Worm (Caenorhabditis elegans) whole organism, L2 larva: Measurements from ENCODE around the gene glb-28.

Experiments used
- C34F6.9 ChIP-seq: fragments of 150-350 bp; optimal IDR thresholded peaks from 2 replicates; lab custom pipeline; 2014; ENCODE audit warnings: missing biosample characterization, missing genetic modification characterization
- F13H6.1 ChIP-seq: sonication (generic microtip); optimal IDR thresholded peaks from 2 replicates; lab custom pipeline; 2016; ENCODE audit warnings: missing genetic modification characterization, missing compliant biosample characterization
- Y55F3AM.14 ChIP-seq: fragments of 200-800 bp; sonication (Bioruptor generic); optimal IDR thresholded peaks from 2 replicates; lab custom pipeline; 2018; ENCODE audit warnings: mild to moderate bottlenecking, missing genetic modification characterization, missing compliant biosample characterization
- aly-2 ChIP-seq: fragments of 150-350 bp; optimal IDR thresholded peaks from 2 replicates; lab custom pipeline; 2014; ENCODE audit warnings: missing biosample characterization, missing genetic modification characterization
- ama-1 ChIP-seq: fragments of 150-350 bp; optimal IDR thresholded peaks from 2 replicates; lab custom pipeline; 2018; ENCODE audit warnings: inconsistent platforms
- blmp-1 ChIP-seq: sonication (generic microtip); optimal IDR thresholded peaks from 2 replicates; lab custom pipeline; 2017; ENCODE audit warnings: missing genetic modification characterization, mild to moderate bottlenecking, missing compliant biosample characterization, antibody characterized with exemption, moderate library complexity; ENCODE audit not compliant: insufficient read depth
- ceh-16 ChIP-seq: fragments of 150-350 bp; optimal IDR thresholded peaks from 2 replicates; lab custom pipeline; 2014; ENCODE audit warnings: missing biosample characterization, missing genetic modification characterization
- ceh-82 ChIP-seq: fragments of 150-350 bp; optimal IDR thresholded peaks from 2 replicates; lab custom pipeline; 2014; ENCODE audit warnings: missing biosample characterization, missing genetic modification characterization
- crh-2 ChIP-seq: sonication (generic microtip); optimal IDR thresholded peaks from 2 replicates; lab custom pipeline; 2017; ENCODE audit warnings: missing biosample characterization, missing genetic modification characterization
- dmd-4 ChIP-seq: sonication (generic microtip); optimal IDR thresholded peaks from 2 replicates; lab custom pipeline; 2017; ENCODE audit warnings: missing biosample characterization, missing genetic modification characterization
- egl-27 ChIP-seq: sonication (generic microtip); optimal IDR thresholded peaks from 3 replicates; lab custom pipeline; 2017; ENCODE audit warnings: missing biosample characterization, missing genetic modification reagents, missing genetic modification characterization
- elt-1 ChIP-seq: fragments of 150-350 bp; optimal IDR thresholded peaks from 2 replicates; lab custom pipeline; 2014; ENCODE audit warnings: missing biosample characterization, missing genetic modification characterization
- elt-3 ChIP-seq: sonication (generic microtip); optimal IDR thresholded peaks from 2 replicates; lab custom pipeline; 2017; ENCODE audit warnings: missing biosample characterization, missing genetic modification characterization
- fos-1 ChIP-seq: fragments of 150-350 bp; optimal IDR thresholded peaks from 2 replicates; lab custom pipeline; 2014; ENCODE audit warnings: missing biosample characterization, missing genetic modification characterization
- gmeb-1 ChIP-seq: fragments of 150-350 bp; optimal IDR thresholded peaks from 2 replicates; lab custom pipeline; 2014; ENCODE audit warnings: missing biosample characterization, missing genetic modification characterization
- lin-13 ChIP-seq: fragments of 150-350 bp; optimal IDR thresholded peaks from 2 replicates; lab custom pipeline; 2014; ENCODE audit warnings: missing biosample characterization, missing genetic modification reagents, missing genetic modification characterization
- lin-39 ChIP-seq: fragments of 150-350 bp; optimal IDR thresholded peaks from 2 replicates; lab custom pipeline; 2014; ENCODE audit warnings: missing biosample characterization, missing genetic modification reagents, missing genetic modification characterization
- lsy-2 ChIP-seq, 2 experiments: fragments of 150-350 bp in 1 of 2; sonication (generic microtip) in 1 of 2; optimal IDR thresholded peaks; 2 replicates each; lab custom pipeline; 2014 to 2017; ENCODE audit warnings: missing biosample characterization in 2 of 2, missing genetic modification characterization in 2 of 2
- mab-5 ChIP-seq: fragments of 150-350 bp; optimal IDR thresholded peaks from 2 replicates; lab custom pipeline; 2014; ENCODE audit warnings: missing biosample characterization, missing genetic modification characterization
- mbf-1 ChIP-seq: sonication (generic microtip); optimal IDR thresholded peaks from 2 replicates; lab custom pipeline; 2017; ENCODE audit warnings: missing biosample characterization, missing genetic modification characterization
- mdl-1 ChIP-seq, 2 experiments: fragments of 150-350 bp in 1 of 2; sonication (generic microtip) in 1 of 2; optimal IDR thresholded peaks; 2 replicates each; lab custom pipeline; 2017; ENCODE audit warnings: missing biosample characterization in 2 of 2, missing genetic modification characterization in 2 of 2
- nhr-10 ChIP-seq: sonication (generic microtip); optimal IDR thresholded peaks from 2 replicates; lab custom pipeline; 2017; ENCODE audit warnings: missing biosample characterization, missing genetic modification characterization
- nhr-11 ChIP-seq: fragments of 150-350 bp; optimal IDR thresholded peaks from 2 replicates; lab custom pipeline; 2014; ENCODE audit warnings: missing biosample characterization, missing genetic modification characterization
- nhr-12 ChIP-seq: fragments of 150-350 bp; optimal IDR thresholded peaks from 2 replicates; lab custom pipeline; 2014; ENCODE audit warnings: missing biosample characterization, missing genetic modification characterization
- nhr-129 ChIP-seq: fragments of 150-350 bp; optimal IDR thresholded peaks from 2 replicates; lab custom pipeline; 2014; ENCODE audit warnings: missing biosample characterization, missing genetic modification characterization
- nhr-21 ChIP-seq: fragments of 150-350 bp; optimal IDR thresholded peaks from 2 replicates; lab custom pipeline; 2014; ENCODE audit warnings: missing biosample characterization, missing genetic modification characterization
- nhr-23 ChIP-seq: fragments of 150-350 bp; optimal IDR thresholded peaks from 2 replicates; lab custom pipeline; 2014; ENCODE audit warnings: missing biosample characterization, missing genetic modification reagents, missing genetic modification characterization
- nhr-237 ChIP-seq: fragments of 150-350 bp; optimal IDR thresholded peaks from 2 replicates; lab custom pipeline; 2014; ENCODE audit warnings: missing biosample characterization, missing genetic modification characterization
- nhr-25 ChIP-seq: fragments of 150-350 bp; sonication (generic microtip); optimal IDR thresholded peaks from 3 replicates; lab custom pipeline; 2014; ENCODE audit warnings: missing biosample characterization, missing genetic modification characterization
- nhr-6 ChIP-seq: fragments of 150-350 bp; optimal IDR thresholded peaks from 2 replicates; lab custom pipeline; 2014; ENCODE audit warnings: missing biosample characterization, missing genetic modification characterization
- nhr-77 ChIP-seq: fragments of 150-350 bp; optimal IDR thresholded peaks from 2 replicates; lab custom pipeline; 2014; ENCODE audit warnings: missing biosample characterization, missing genetic modification characterization
- peb-1 ChIP-seq: fragments of 150-350 bp; optimal IDR thresholded peaks from 2 replicates; lab custom pipeline; 2014; ENCODE audit warnings: missing biosample characterization, missing genetic modification characterization
- sem-4 ChIP-seq: fragments of 150-350 bp; optimal IDR thresholded peaks from 2 replicates; lab custom pipeline; 2014; ENCODE audit warnings: missing biosample characterization, missing genetic modification reagents, missing genetic modification characterization
- skn-1 ChIP-seq: sonication (generic microtip); optimal IDR thresholded peaks from 2 replicates; lab custom pipeline; 2017; ENCODE audit warnings: missing biosample characterization, missing genetic modification characterization
- sma-3 ChIP-seq: sonication (generic microtip); optimal IDR thresholded peaks from 2 replicates; lab custom pipeline; 2016; ENCODE audit warnings: missing genetic modification reagents, missing genetic modification characterization, missing compliant biosample characterization
- sma-9 ChIP-seq, 2 experiments: fragments of 150-350 bp in 1 of 2; sonication (generic microtip) in 1 of 2; optimal IDR thresholded peaks; 2 replicates each; lab custom pipeline; 2014 to 2016; ENCODE audit warnings: missing genetic modification characterization in 2 of 2, mild to moderate bottlenecking in 1 of 2, missing biosample characterization in 1 of 2, missing compliant biosample characterization in 1 of 2, missing genetic modification reagents in 1 of 2, moderate library complexity in 1 of 2
- snpc-4 ChIP-seq: fragments of 150-350 bp; optimal IDR thresholded peaks from 2 replicates; lab custom pipeline; 2014; ENCODE audit warnings: missing biosample characterization, missing genetic modification characterization
- unc-55 ChIP-seq: fragments of 150-350 bp; sonication (generic microtip); optimal IDR thresholded peaks from 3 replicates; lab custom pipeline; 2014; ENCODE audit warnings: missing biosample characterization, missing genetic modification reagents, missing genetic modification characterization
- unc-62 ChIP-seq: fragments of 150-350 bp; optimal IDR thresholded peaks from 2 replicates; lab custom pipeline; 2014; ENCODE audit warnings: missing biosample characterization, missing genetic modification reagents, missing genetic modification characterization
- zag-1 ChIP-seq: fragments of 150-350 bp; optimal IDR thresholded peaks from 2 replicates; lab custom pipeline; 2014; ENCODE audit warnings: missing biosample characterization, missing genetic modification characterization
- ztf-1 ChIP-seq: fragments of 200-800 bp; sonication (Bioruptor generic); conservative IDR thresholded peaks from 2 replicates; pipeline ENCODE4 v1.3.6; 2022; ENCODE audit warnings: missing genetic modification characterization, missing compliant biosample characterization
- ztf-4 ChIP-seq: fragments of 150-350 bp; optimal IDR thresholded peaks from 2 replicates; lab custom pipeline; 2014; ENCODE audit warnings: missing biosample characterization, missing genetic modification characterization

glb-28 gene

ce11 chrX:15353874-15354480, 36.9 kb upstream of the glb-28 start (continued):
- TF ChIP-seq elt-3 (no peak), snpc-4 (tag; lab: Kevin White, UChicago) (peak; percentile 50), sem-4 (peak; percentile 78), ceh-16 (peak; percentile 13), nhr-12 (tag; lab: Kevin White, UChicago) (no peak), nhr-21 (tag; lab: Kevin White, UChicago) (peak; percentile 88), gmeb-1 (peak; percentile 15), nhr-129 (peak; percentile 88), egl-27 (tag; lab: Kevin White, UChicago) (peak; percentile 97), sma-9 (GFP tag; optimal IDR thresholded peaks at IDR 0.05; lab: Kevin White, UChicago) (peak; percentile 96), sma-9 (tag; optimal IDR thresholded peaks at IDR 0.05; lab: Kevin White, UChicago) (peak; percentile 13), nhr-11 (tag; lab: Kevin White, UChicago) (no peak), ztf-4 (tag; lab: Kevin White, UChicago) (peak; percentile 74), ztf-1 (GFP tag; lab: Robert Waterston, UW) (no peak), nhr-25 (tag; lab: Kevin White, UChicago) (peak; percentile 80)

- TF ChIP-seq unc-55 (GFP tag; lab: Kevin White, UChicago): no peak
- no peak for TF ChIP-seq ceh-16
- no peak for TF ChIP-seq peb-1 (tag; lab: Kevin White, UChicago)
Observed at ce11 chrX:15352871-15353270, 35.8 kb upstream of the glb-28 start.

- peak; percentile 30 for TF ChIP-seq F13H6.1 (tag; lab: Kevin White, UChicago)
- TF ChIP-seq aly-2 (tag; lab: Kevin White, UChicago): no peak
- TF ChIP-seq nhr-10 (tag; lab: Kevin White, UChicago): no peak
- TF ChIP-seq elt-1: no peak
- peak; percentile 5 for TF ChIP-seq C34F6.9
- TF ChIP-seq lin-13 (GFP tag; lab: Kevin White, UChicago): no peak
- no peak for TF ChIP-seq Y55F3AM.14
- TF ChIP-seq mab-5 (tag; lab: Kevin White, UChicago): no peak
- TF ChIP-seq sma-9 (GFP tag; optimal IDR thresholded peaks at IDR 0.05; lab: Kevin White, UChicago): peak; percentile 2
- TF ChIP-seq sma-9 (tag; optimal IDR thresholded peaks at IDR 0.05; lab: Kevin White, UChicago): no peak
- TF ChIP-seq snpc-4 (tag; lab: Kevin White, UChicago): no peak
- no peak for TF ChIP-seq egl-27 (tag; lab: Kevin White, UChicago)
- no peak for TF ChIP-seq crh-2 (tag; lab: Kevin White, UChicago)
- no peak for TF ChIP-seq blmp-1
- no peak for TF ChIP-seq mdl-1 (tag; optimal IDR thresholded peaks at IDR 0.05; lab: Kevin White, UChicago)
- no peak for TF ChIP-seq mbf-1 (tag; lab: Kevin White, UChicago)
- TF ChIP-seq sma-3 (GFP tag; lab: Kevin White, UChicago): no peak
- TF ChIP-seq nhr-6 (tag; lab: Kevin White, UChicago): no peak
- no peak for TF ChIP-seq skn-1 (tag; lab: Kevin White, UChicago)
- no peak for TF ChIP-seq ama-1 (lab: Kevin White, UChicago)
- TF ChIP-seq nhr-12 (tag; lab: Kevin White, UChicago): no peak
- TF ChIP-seq lin-39: peak; percentile 43
- no peak for TF ChIP-seq ztf-1 (GFP tag; lab: Robert Waterston, UW)
- no peak for TF ChIP-seq fos-1 (tag; lab: Kevin White, UChicago)
- no peak for TF ChIP-seq zag-1
Observed at ce11 chrX:15347680-15348079, 30.6 kb upstream of the glb-28 start.

ce11 chrX:15345346-15346198, 28.5 kb upstream of the glb-28 start:
- no peak for TF ChIP-seq ceh-82 (tag; lab: Kevin White, UChicago)
- no peak for TF ChIP-seq gmeb-1
- TF ChIP-seq sem-4: peak; percentile 37
- peak; percentile 5 for TF ChIP-seq crh-2 (tag; lab: Kevin White, UChicago)
- no peak for TF ChIP-seq zag-1
- peak; percentile 51 for TF ChIP-seq fos-1 (tag; lab: Kevin White, UChicago)
- TF ChIP-seq ztf-4 (tag; lab: Kevin White, UChicago): no peak
- TF ChIP-seq nhr-77 (tag; lab: Kevin White, UChicago): no peak
- no peak for TF ChIP-seq lin-13 (GFP tag; lab: Kevin White, UChicago)
- peak; percentile 6 for TF ChIP-seq C34F6.9
- TF ChIP-seq peb-1 (tag; lab: Kevin White, UChicago): no peak
- TF ChIP-seq unc-62 (GFP tag; lab: Kevin White, UChicago): no peak
- peak; percentile 68 for TF ChIP-seq F13H6.1 (tag; lab: Kevin White, UChicago)
- TF ChIP-seq sma-3 (GFP tag; lab: Kevin White, UChicago): peak; percentile 31
- no peak for TF ChIP-seq nhr-10 (tag; lab: Kevin White, UChicago)
- no peak for TF ChIP-seq dmd-4 (tag; lab: Kevin White, UChicago)
- no peak for TF ChIP-seq blmp-1
- peak; percentile 47 for TF ChIP-seq sma-9 (GFP tag; optimal IDR thresholded peaks at IDR 0.05; lab: Kevin White, UChicago)
- no peak for TF ChIP-seq sma-9 (tag; optimal IDR thresholded peaks at IDR 0.05; lab: Kevin White, UChicago)
- no peak for TF ChIP-seq nhr-25 (tag; lab: Kevin White, UChicago)
- no peak for TF ChIP-seq elt-3
- TF ChIP-seq nhr-237 (tag; lab: Kevin White, UChicago): no peak
- TF ChIP-seq lsy-2 (tag; optimal IDR thresholded peaks at IDR 0.05; lab: Kevin White, UChicago): peak in 1 of 2 experiments; percentile 58
- no peak for TF ChIP-seq nhr-21 (tag; lab: Kevin White, UChicago)
- TF ChIP-seq ama-1 (lab: Kevin White, UChicago): no peak
- TF ChIP-seq nhr-23 (tag; lab: Kevin White, UChicago): no peak
- peak; percentile 2 for TF ChIP-seq egl-27 (tag; lab: Kevin White, UChicago)
